Worm (Caenorhabditis elegans): ENCODE results near the gene F57E7.4.

ce11 chrV:16480919-16481630 is at the start of gene F57E7.4, which contains the start of gene spig-6:
- TF ChIP-seq ceh-43 (GFP tag; optimal IDR thresholded peaks at IDR 0.05) (no peak), nhr-237 (tag; optimal IDR thresholded peaks at IDR 0.05) (no peak), elt-1 (tag; optimal IDR thresholded peaks at IDR 0.05; ENCODE audit: borderline replicate concordance, insufficient read depth) (no peak), zip-8 (tag; optimal IDR thresholded peaks at IDR 0.05) (no peak), pha-4 (tag; optimal IDR thresholded peaks at IDR 0.05) (no peak), nhr-12 (tag; optimal IDR thresholded peaks at IDR 0.05) (no peak), snpc-4 (tag; optimal IDR thresholded peaks at IDR 0.05) (no peak), lsy-2 (tag; optimal IDR thresholded peaks at IDR 0.05) (no peak), elt-3 (tag; optimal IDR thresholded peaks at IDR 0.05) (no peak), mls-2 (tag; optimal IDR thresholded peaks at IDR 0.05) (no peak), blmp-1 (tag; optimal IDR thresholded peaks at IDR 0.05) (no peak)

Measured in whole organism, mixed stage, embryonic.